Worm (Caenorhabditis elegans) whole organism, mixed stage, embryonic: ENCODE results near the gene F43D2.6.

Experiments
- ceh-83 ChIP-seq: fragments of 200-800 bp; sonication (Bioruptor generic); optimal IDR thresholded peaks from 2 replicates; lab custom pipeline; 2018; ENCODE audit warnings: mild to moderate bottlenecking, missing genetic modification characterization, missing compliant biosample characterization
- elt-1 ChIP-seq: sonication (generic microtip); optimal IDR thresholded peaks from 2 replicates; lab custom pipeline; 2017; ENCODE audit warnings: missing genetic modification characterization, mild to moderate bottlenecking, missing compliant biosample characterization, antibody characterized with exemption, moderate library complexity, borderline replicate concordance; ENCODE audit not compliant: insufficient read depth
- elt-3 ChIP-seq: fragments of 150-350 bp; optimal IDR thresholded peaks from 2 replicates; lab custom pipeline; 2014; ENCODE audit warnings: missing biosample characterization, missing genetic modification characterization
- flh-1 ChIP-seq: fragments of 200-800 bp; sonication (Bioruptor generic); optimal IDR thresholded peaks from 2 replicates; lab custom pipeline; 2018; ENCODE audit warnings: mild to moderate bottlenecking, missing genetic modification characterization, moderate library complexity, missing compliant biosample characterization
- lin-13 ChIP-seq: fragments of 150-350 bp; optimal IDR thresholded peaks from 2 replicates; lab custom pipeline; 2014; ENCODE audit warnings: missing biosample characterization, missing genetic modification characterization
- lin-32 ChIP-seq: fragments of 200-800 bp; sonication (Bioruptor generic); optimal IDR thresholded peaks from 2 replicates; lab custom pipeline; 2018; ENCODE audit warnings: mild to moderate bottlenecking, missing genetic modification characterization, missing compliant biosample characterization
- lsy-2 ChIP-seq: fragments of 150-350 bp; optimal IDR thresholded peaks from 2 replicates; lab custom pipeline; 2014; ENCODE audit warnings: missing biosample characterization, missing genetic modification characterization
- mep-1 ChIP-seq: fragments of 150-350 bp; optimal IDR thresholded peaks from 2 replicates; lab custom pipeline; 2017; ENCODE audit warnings: missing biosample characterization, missing genetic modification reagents, missing genetic modification characterization, inconsistent platforms
- mls-2 ChIP-seq: sonication (generic microtip); optimal IDR thresholded peaks from 2 replicates; lab custom pipeline; 2016; ENCODE audit warnings: mild to moderate bottlenecking, missing genetic modification characterization, moderate library complexity, missing compliant biosample characterization
- nhr-237 ChIP-seq: fragments of 150-350 bp; optimal IDR thresholded peaks from 2 replicates; lab custom pipeline; 2014; ENCODE audit warnings: missing biosample characterization, missing genetic modification characterization
- nhr-28 ChIP-seq: fragments of 150-350 bp; optimal IDR thresholded peaks from 2 replicates; lab custom pipeline; 2014; ENCODE audit warnings: missing biosample characterization, missing genetic modification characterization
- pha-4 ChIP-seq: fragments of 150-350 bp; optimal IDR thresholded peaks from 2 replicates; lab custom pipeline; 2018; ENCODE audit warnings: missing biosample characterization, missing genetic modification reagents, missing genetic modification characterization
- snpc-4 ChIP-seq: fragments of 150-350 bp; optimal IDR thresholded peaks from 2 replicates; lab custom pipeline; 2014; ENCODE audit warnings: missing biosample characterization, missing genetic modification characterization
- unc-39 ChIP-seq: fragments of 150-350 bp; optimal IDR thresholded peaks from 2 replicates; lab custom pipeline; 2014; ENCODE audit warnings: missing biosample characterization, missing genetic modification characterization

DNA sequence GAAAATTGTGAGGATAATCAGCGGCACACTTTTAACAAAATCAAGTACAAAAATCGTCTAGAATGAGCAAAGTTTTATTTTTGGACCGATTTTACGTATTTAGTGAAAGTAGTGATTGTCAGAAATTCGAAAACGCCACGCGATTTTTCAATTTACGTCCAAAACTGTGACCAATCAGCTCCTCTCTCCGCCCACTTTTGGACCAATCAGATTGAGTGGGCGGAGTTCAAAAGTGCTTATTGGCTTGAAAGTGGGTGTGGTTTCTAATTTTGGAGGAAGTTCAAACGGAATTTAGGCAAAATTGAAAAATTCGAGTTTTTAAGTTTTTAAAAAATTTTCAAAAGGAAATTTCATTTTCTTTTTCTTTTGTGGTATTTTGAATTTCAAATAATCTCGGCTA is 20.5 kb downstream of the F43D2.6 start:
- TF ChIP-seq mep-1 (tag; lab: Kevin White, UChicago) (no peak), ceh-83 (GFP tag; lab: Kevin White, UChicago) (no peak), elt-1 (tag; lab: Kevin White, UChicago) (no peak), lin-13 (tag; lab: Kevin White, UChicago) (no peak), mls-2 (no peak), snpc-4 (no peak), flh-1 (GFP tag; lab: Kevin White, UChicago) (no peak), pha-4 (tag; lab: Kevin White, UChicago) (no peak), lin-32 (GFP tag; lab: Kevin White, UChicago) (no peak), unc-39 (tag; lab: Kevin White, UChicago) (no peak), elt-3 (tag; lab: Kevin White, UChicago) (no peak), nhr-28 (tag; lab: Kevin White, UChicago) (no peak), lsy-2 (no peak), nhr-237 (tag; lab: Kevin White, UChicago) (no peak)
